Fruit fly (Drosophila melanogaster) whole organism, embryonic: Measurements from ENCODE around the gene PGRP-LE.
A peak's percentile ranks its signal among the peaks of the same experiment; 100 is the strongest.

Source experiments
- Aef1 ChIP-seq: fragments of 200-800 bp; sonication (Bioruptor generic); IDR thresholded peaks from 3 replicates; pipeline ENCODE4 v1.3.6; 2022; ENCODE audit warnings: missing biosample characterization, missing genetic modification characterization
- Antp ChIP-seq: fragments of 200-800 bp; sonication (Bioruptor generic); optimal IDR thresholded peaks from 3 replicates; lab custom pipeline; 2016; ENCODE audit warnings: missing biosample characterization, missing genetic modification characterization
- B-H1 ChIP-seq: fragments of 200-800 bp; sonication (Bioruptor generic); IDR thresholded peaks from 3 replicates; pipeline ENCODE4 v1.3.6; 2022; ENCODE audit warnings: missing biosample characterization, missing genetic modification characterization
- Blimp-1 ChIP-seq: fragments of 200-800 bp; sonication (Bioruptor generic); optimal IDR thresholded peaks from 3 replicates; lab custom pipeline; 2018; ENCODE audit warnings: missing biosample characterization, missing genetic modification characterization, mild to moderate bottlenecking, moderate library complexity, missing genetic modification reagents
- CG10366 ChIP-seq: fragments of 200-800 bp; sonication (Bioruptor generic); IDR thresholded peaks from 2 replicates; pipeline ENCODE4 v1.3.6; 2022; ENCODE audit warnings: missing biosample characterization, missing genetic modification characterization
- CG10654 ChIP-seq: fragments of 200-800 bp; sonication (Bioruptor generic); optimal IDR thresholded peaks from 2 replicates; lab custom pipeline; 2016; ENCODE audit warnings: missing biosample characterization, missing genetic modification characterization
- CG11398 ChIP-seq: fragments of 200-800 bp; sonication (Bioruptor generic); optimal IDR thresholded peaks from 2 replicates; lab custom pipeline; 2016; ENCODE audit warnings: missing biosample characterization, missing genetic modification characterization
- CG1233 ChIP-seq: fragments of 200-800 bp; sonication (Bioruptor generic); optimal IDR thresholded peaks from 4 replicates; lab custom pipeline; 2018; ENCODE audit warnings: missing biosample characterization, mild to moderate bottlenecking, missing genetic modification characterization
- CG15696 ChIP-seq: fragments of 200-800 bp; sonication (Bioruptor generic); optimal IDR thresholded peaks from 2 replicates; lab custom pipeline; 2019; ENCODE audit warnings: missing biosample characterization, mild to moderate bottlenecking, missing genetic modification characterization, moderate library complexity
- CG1603 ChIP-seq: fragments of 200-800 bp; sonication (Bioruptor generic); optimal IDR thresholded peaks from 2 replicates; lab custom pipeline; 2019; ENCODE audit warnings: missing biosample characterization, mild to moderate bottlenecking, missing genetic modification characterization, moderate library complexity
- CG17186 ChIP-seq: fragments of 200-800 bp; sonication (Bioruptor generic); optimal IDR thresholded peaks from 3 replicates; lab custom pipeline; 2017; ENCODE audit warnings: missing biosample characterization, missing genetic modification reagents, missing genetic modification characterization
- CG1792 ChIP-seq: fragments of 200-800 bp; sonication (Bioruptor generic); optimal IDR thresholded peaks from 2 replicates; lab custom pipeline; 2016; ENCODE audit warnings: missing biosample characterization, missing genetic modification characterization
- CG18764 ChIP-seq: fragments of 200-800 bp; sonication (Bioruptor generic); optimal IDR thresholded peaks from 3 replicates; lab custom pipeline; 2016; ENCODE audit warnings: missing biosample characterization, missing genetic modification characterization
- CG30431 ChIP-seq: fragments of 200-800 bp; sonication (Bioruptor generic); optimal IDR thresholded peaks from 2 replicates; lab custom pipeline; 2017; ENCODE audit warnings: missing biosample characterization, missing genetic modification characterization
- CG34224 ChIP-seq: fragments of 200-800 bp; sonication (Bioruptor generic); IDR thresholded peaks from 3 replicates; pipeline ENCODE4 v1.3.6; 2022; ENCODE audit warnings: missing biosample characterization, missing genetic modification characterization; ENCODE audit not compliant: partially characterized antibody
- CG34422 ChIP-seq: fragments of 200-800 bp; sonication (Bioruptor generic); IDR thresholded peaks from 3 replicates; pipeline ENCODE4 v1.3.6; 2022; ENCODE audit warnings: missing biosample characterization, missing genetic modification characterization
- CG3726 ChIP-seq: fragments of 200-800 bp; sonication (Bioruptor generic); IDR thresholded peaks from 3 replicates; pipeline ENCODE4, ENCODE4 v1.3.6; 2022; ENCODE audit warnings: missing biosample characterization, missing genetic modification characterization
- CG5245 ChIP-seq: fragments of 200-800 bp; sonication (Bioruptor generic); optimal IDR thresholded peaks from 3 replicates; lab custom pipeline; 2016; ENCODE audit warnings: missing biosample characterization, missing genetic modification characterization
- CG5953 ChIP-seq: fragments of 200-800 bp; sonication (Bioruptor generic); IDR thresholded peaks from 2 replicates; pipeline ENCODE4 v1.3.6; 2022; ENCODE audit warnings: missing biosample characterization, missing genetic modification characterization
- CG6689 ChIP-seq: fragments of 200-800 bp; sonication (Bioruptor generic); IDR thresholded peaks from 2 replicates; pipeline ENCODE4 v1.3.6; 2022; ENCODE audit warnings: missing biosample characterization, missing genetic modification characterization
- CG9609 ChIP-seq: fragments of 200-800 bp; sonication (Bioruptor generic); optimal IDR thresholded peaks from 3 replicates; lab custom pipeline; 2016; ENCODE audit warnings: missing biosample characterization, missing genetic modification characterization
- Dad ChIP-seq: fragments of 200-800 bp; sonication (Bioruptor generic); optimal IDR thresholded peaks from 3 replicates; lab custom pipeline; 2016; ENCODE audit warnings: missing biosample characterization, missing genetic modification characterization
- Dip3 ChIP-seq: fragments of 200-800 bp; sonication (Bioruptor generic); optimal IDR thresholded peaks from 3 replicates; lab custom pipeline; 2016; ENCODE audit warnings: missing biosample characterization, missing genetic modification characterization
- E2f2 ChIP-seq: fragments of 200-800 bp; sonication (Bioruptor generic); IDR thresholded peaks from 2 replicates; pipeline ENCODE4 v1.3.6; 2022; ENCODE audit warnings: missing biosample characterization, missing genetic modification characterization
- Fer1 ChIP-seq: fragments of 200-800 bp; sonication (Bioruptor generic); optimal IDR thresholded peaks from 2 replicates; lab custom pipeline; 2017; ENCODE audit warnings: missing biosample characterization, mild to moderate bottlenecking, missing genetic modification characterization
- Fer3 ChIP-seq: fragments of 200-800 bp; sonication (Bioruptor generic); optimal IDR thresholded peaks from 2 replicates; lab custom pipeline; 2018; ENCODE audit warnings: missing biosample characterization, mild to moderate bottlenecking, missing genetic modification characterization, moderate library complexity
- Gsc ChIP-seq: fragments of 200-800 bp; sonication (Bioruptor generic); IDR thresholded peaks from 2 replicates; pipeline ENCODE4 v1.3.6; 2022; ENCODE audit warnings: missing biosample characterization, missing genetic modification characterization
- HHEX ChIP-seq: fragments of 200-800 bp; sonication (Bioruptor generic); optimal IDR thresholded peaks from 3 replicates; lab custom pipeline; 2017; ENCODE audit warnings: missing biosample characterization, mild to moderate bottlenecking, missing genetic modification characterization, missing genetic modification reagents
- HmgZ ChIP-seq: fragments of 200-800 bp; sonication (Bioruptor generic); optimal IDR thresholded peaks from 2 replicates; lab custom pipeline; 2018; ENCODE audit warnings: missing biosample characterization, mild to moderate bottlenecking, missing genetic modification characterization
- Hmr ChIP-seq: fragments of 200-800 bp; sonication (Bioruptor generic); optimal IDR thresholded peaks from 3 replicates; lab custom pipeline; 2017; ENCODE audit warnings: mild to moderate bottlenecking, missing biosample characterization, missing genetic modification reagents, missing genetic modification characterization
- Jarid2 ChIP-seq: fragments of 200-800 bp; sonication (Bioruptor generic); optimal IDR thresholded peaks from 3 replicates; lab custom pipeline; 2017; ENCODE audit warnings: mild to moderate bottlenecking, missing biosample characterization, missing genetic modification reagents, missing genetic modification characterization
- Mad ChIP-seq: fragments of 200-800 bp; sonication (Bioruptor generic); optimal IDR thresholded peaks from 2 replicates; lab custom pipeline; 2016; ENCODE audit warnings: missing biosample characterization, missing genetic modification characterization
- Rx ChIP-seq: fragments of 200-800 bp; sonication (Bioruptor generic); IDR thresholded peaks from 2 replicates; pipeline ENCODE4 v1.3.6; 2022; ENCODE audit warnings: missing biosample characterization, missing genetic modification characterization
- Vsx1 ChIP-seq: fragments of 200-800 bp; sonication (Bioruptor generic); optimal IDR thresholded peaks from 2 replicates; lab custom pipeline; 2017; ENCODE audit warnings: missing biosample characterization, mild to moderate bottlenecking, missing genetic modification characterization, missing genetic modification reagents
- ato ChIP-seq: fragments of 200-800 bp; sonication (Bioruptor generic); IDR thresholded peaks from 2 replicates; pipeline ENCODE4 v1.3.6; 2022; ENCODE audit warnings: missing biosample characterization, missing genetic modification characterization; ENCODE audit not compliant: partially characterized antibody
- chif ChIP-seq, 2 experiments: fragments of 200-800 bp; sonication (Bioruptor generic); optimal IDR thresholded peaks; 3 replicates each; lab custom pipeline; 2016; ENCODE audit warnings: missing biosample characterization in 2 of 2, missing genetic modification characterization in 2 of 2
- dmrt11E ChIP-seq: fragments of 200-800 bp; sonication (Bioruptor generic); optimal IDR thresholded peaks from 3 replicates; lab custom pipeline; 2018; ENCODE audit warnings: missing biosample characterization, mild to moderate bottlenecking, missing genetic modification characterization, moderate library complexity
- ewg ChIP-seq: fragments of 200-800 bp; sonication (Bioruptor generic); optimal IDR thresholded peaks from 3 replicates; lab custom pipeline; 2017; ENCODE audit warnings: mild to moderate bottlenecking, missing biosample characterization, missing genetic modification reagents, missing genetic modification characterization
- grau ChIP-seq: fragments of 200-800 bp; optimal IDR thresholded peaks from 3 replicates; lab custom pipeline; 2019; ENCODE audit warnings: missing biosample characterization, mild to moderate bottlenecking, missing genetic modification characterization, moderate library complexity
- nerfin-1 ChIP-seq: fragments of 200-800 bp; sonication (Bioruptor generic); optimal IDR thresholded peaks from 3 replicates; lab custom pipeline; 2019; ENCODE audit warnings: missing biosample characterization, mild to moderate bottlenecking, missing genetic modification characterization, moderate library complexity
- nerfin-2 ChIP-seq: fragments of 200-800 bp; sonication (Bioruptor generic); IDR thresholded peaks from 2 replicates; pipeline ENCODE4 v1.3.6; 2022; ENCODE audit warnings: missing biosample characterization, missing genetic modification characterization; ENCODE audit not compliant: partially characterized antibody
- pnt ChIP-seq: fragments of 200-800 bp; sonication (Bioruptor generic); optimal IDR thresholded peaks from 3 replicates; lab custom pipeline; 2016; ENCODE audit warnings: missing biosample characterization, missing genetic modification characterization
- salm ChIP-seq: fragments of 200-800 bp; sonication (Bioruptor generic); optimal IDR thresholded peaks from 2 replicates; lab custom pipeline; 2018; ENCODE audit warnings: missing biosample characterization, mild to moderate bottlenecking, missing genetic modification characterization
- scrt ChIP-seq: fragments of 200-800 bp; sonication (Bioruptor generic); optimal IDR thresholded peaks from 2 replicates; lab custom pipeline; 2018; ENCODE audit warnings: missing biosample characterization, mild to moderate bottlenecking, missing genetic modification characterization, moderate library complexity
- shn ChIP-seq: fragments of 200-800 bp; sonication (Bioruptor generic); optimal IDR thresholded peaks from 3 replicates; lab custom pipeline; 2016; ENCODE audit warnings: missing biosample characterization, missing genetic modification characterization
- slp2 ChIP-seq: fragments of 200-800 bp; sonication (Bioruptor generic); optimal IDR thresholded peaks from 2 replicates; lab custom pipeline; 2016; ENCODE audit warnings: missing biosample characterization, missing genetic modification characterization
- sob ChIP-seq: fragments of 200-800 bp; sonication (Bioruptor generic); IDR thresholded peaks from 2 replicates; pipeline ENCODE4 v1.3.6; 2022; ENCODE audit warnings: missing biosample characterization, missing genetic modification characterization
- toy ChIP-seq: fragments of 200-800 bp; sonication (Bioruptor generic); IDR thresholded peaks from 2 replicates; pipeline ENCODE4 v1.3.6; 2022; ENCODE audit warnings: missing biosample characterization, missing genetic modification characterization
- usp ChIP-seq: fragments of >200 bp; optimal IDR thresholded peaks from 2 replicates; lab custom pipeline; 2017; ENCODE audit warnings: missing biosample characterization, missing genetic modification characterization
- vfl ChIP-seq: fragments of 200-800 bp; sonication (Bioruptor generic); optimal IDR thresholded peaks from 2 replicates; lab custom pipeline; 2016; ENCODE audit warnings: missing biosample characterization, missing genetic modification characterization
- zen2 ChIP-seq: fragments of 200-800 bp; sonication (Bioruptor generic); IDR thresholded peaks from 3 replicates; pipeline ENCODE4 v1.3.6; 2022; ENCODE audit warnings: missing biosample characterization, missing genetic modification characterization; ENCODE audit not compliant: partially characterized antibody

PGRP-LE gene

DNA sequence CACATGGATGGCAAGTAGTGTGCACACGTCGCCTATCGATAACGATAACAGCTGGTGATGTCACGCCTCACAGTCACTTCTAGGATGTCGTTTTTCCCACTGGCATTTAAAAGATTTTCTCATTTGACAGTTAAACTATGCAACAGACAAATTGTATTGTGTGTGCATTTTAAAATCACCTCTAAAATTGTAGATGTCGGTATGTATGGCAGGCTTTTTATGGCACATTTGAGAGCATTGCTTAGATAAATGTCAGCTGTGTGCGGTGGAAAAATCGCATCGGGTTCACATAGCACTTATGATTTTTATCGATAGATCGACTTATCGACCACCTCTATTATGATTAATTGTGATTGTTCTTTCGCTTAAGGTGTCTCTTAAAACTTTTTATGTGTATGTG, 40.5 kb upstream of the PGRP-LE start, which contains the start of the genes ArgRS and CG8578 (continued):
- TF ChIP-seq chif (GFP tag; optimal IDR thresholded peaks at IDR 0.05; lab: Kevin White, UChicago) (peak in 1 of 2 experiments; percentile 26), grau (tag; lab: Kevin White, UChicago) (peak; percentile 53), Mad (GFP tag; lab: Kevin White, UChicago) (no peak), Fer1 (GFP tag; lab: Kevin White, UChicago) (no peak), Blimp-1 (GFP tag; lab: Kevin White, UChicago) (no peak), Gsc (GFP tag; lab: Robert Waterston, UW) (no peak), dmrt11E (peak; percentile 12), Fer3 (tag; lab: Kevin White, UChicago) (peak; percentile 15), Jarid2 (GFP tag; lab: Kevin White, UChicago) (no peak), CG17186 (GFP tag; lab: Kevin White, UChicago) (peak; percentile 66), ato (GFP tag; lab: Robert Waterston, UW) (no peak), Hmr (GFP tag; lab: Kevin White, UChicago) (no peak), nerfin-1 (tag; lab: Kevin White, UChicago) (peak; percentile 23), HHEX (GFP tag; lab: Kevin White, UChicago) (no peak), HmgZ (tag; lab: Kevin White, UChicago) (no peak), CG10654 (GFP tag; lab: Kevin White, UChicago) (no peak), B-H1 (GFP tag; lab: Robert Waterston, UW) (0 out of 3 replicates have a peak, but pooled peaks have one; percentile 49), CG18764 (GFP tag; lab: Kevin White, UChicago) (no peak), toy (GFP tag; lab: Robert Waterston, UW) (no peak), Rx (GFP tag; lab: Robert Waterston, UW) (no peak), Aef1 (GFP tag; lab: Robert Waterston, UW) (peak; percentile 63; the same call in 2 of the 3 replicates), scrt (no peak), Vsx1 (no peak), salm (no peak), CG1233 (peak; percentile 71), shn (GFP tag; lab: Kevin White, UChicago) (peak; percentile 45), nerfin-2 (GFP tag; lab: Robert Waterston, UW) (peak; percentile 81), CG30431 (no peak), CG5245 (GFP tag; lab: Kevin White, UChicago) (no peak), CG34422 (0 out of 3 replicates have a peak, but pooled peaks have one; percentile 36), Dad (peak; percentile 80), sob (GFP tag; lab: Robert Waterston, UW) (peak; percentile 48), CG5953 (no peak), CG1792 (GFP tag; lab: Kevin White, UChicago) (peak; percentile 21), ewg (no peak), CG15696 (tag; lab: Kevin White, UChicago) (no peak), pnt (GFP tag; lab: Kevin White, UChicago) (peak; percentile 86), Dip3 (GFP tag; lab: Kevin White, UChicago) (peak; percentile 13), CG6689 (GFP tag; lab: Robert Waterston, UW) (peak; percentile 83; the same call in 1 of the 2 replicates), CG34224 (GFP tag; lab: Robert Waterston, UW) (no peak; the same call in none of the 3 replicates), E2f2 (GFP tag; lab: Robert Waterston, UW) (peak; percentile 38; the same call in 1 of the 2 replicates), zen2 (GFP tag; lab: Robert Waterston, UW) (no peak; the same call in 2 of the 3 replicates), usp (no peak), CG1603 (tag; lab: Kevin White, UChicago) (peak; percentile 53), CG11398 (no peak), CG3726 (GFP tag; lab: Robert Waterston, UW) (no peak), vfl (GFP tag; lab: Kevin White, UChicago) (peak; percentile 23), slp2 (peak; percentile 88), CG9609 (GFP tag; lab: Kevin White, UChicago) (peak; percentile 6), Antp (GFP tag; lab: Kevin White, UChicago) (peak; percentile 93), CG10366 (GFP tag; lab: Robert Waterston, UW) (0 out of 2 replicates have a peak, but pooled peaks have one; percentile 51)
